Worm (Caenorhabditis elegans) whole organism, late embryonic: ENCODE data around the gene F38C2.7.

Experiments
- C38D4.7 ChIP-seq: fragments of 200-800 bp; sonication (Bioruptor generic); optimal IDR thresholded peaks from 2 replicates; lab custom pipeline; 2018; ENCODE audit warnings: mild to moderate bottlenecking, missing genetic modification characterization, moderate library complexity, missing compliant biosample characterization
- K02D7.2 ChIP-seq: sonication (generic microtip); optimal IDR thresholded peaks from 2 replicates; lab custom pipeline; 2017; ENCODE audit warnings: mild to moderate bottlenecking, missing genetic modification characterization, missing compliant biosample characterization
- K09A11.1 ChIP-seq: sonication (generic microtip); optimal IDR thresholded peaks from 2 replicates; lab custom pipeline; 2017; ENCODE audit warnings: antibody characterized with exemption, mild to moderate bottlenecking, missing genetic modification characterization, missing compliant biosample characterization; ENCODE audit not compliant: insufficient read depth
- T23F11.4 ChIP-seq: fragments of 200-800 bp; sonication (Bioruptor generic); optimal IDR thresholded peaks from 2 replicates; lab custom pipeline; 2018; ENCODE audit warnings: mild to moderate bottlenecking, missing genetic modification characterization, missing compliant biosample characterization
- Y22D7AL.16 ChIP-seq: sonication (generic microtip); optimal IDR thresholded peaks from 2 replicates; lab custom pipeline; 2016; ENCODE audit warnings: missing genetic modification characterization, missing compliant biosample characterization
- ahr-1 ChIP-seq: sonication (generic microtip); optimal IDR thresholded peaks from 2 replicates; lab custom pipeline; 2016; ENCODE audit warnings: missing genetic modification characterization, missing compliant biosample characterization
- ceh-34 ChIP-seq: sonication (generic microtip); optimal IDR thresholded peaks from 2 replicates; lab custom pipeline; 2016; ENCODE audit warnings: mild to moderate bottlenecking, missing genetic modification characterization, missing compliant biosample characterization
- ceh-48 ChIP-seq: sonication (generic microtip); optimal IDR thresholded peaks from 2 replicates; lab custom pipeline; 2016; ENCODE audit warnings: missing genetic modification characterization, inconsistent platforms, missing compliant biosample characterization
- ceh-6 ChIP-seq: fragments of 200-800 bp; sonication (Bioruptor generic); optimal IDR thresholded peaks from 2 replicates; lab custom pipeline; 2018; ENCODE audit warnings: mild to moderate bottlenecking, missing genetic modification characterization, missing compliant biosample characterization
- che-1 ChIP-seq: sonication (generic microtip); optimal IDR thresholded peaks from 2 replicates; lab custom pipeline; 2016; ENCODE audit warnings: mild to moderate bottlenecking, missing genetic modification characterization, missing compliant biosample characterization
- dmd-4 ChIP-seq: sonication (generic microtip); optimal IDR thresholded peaks from 2 replicates; lab custom pipeline; 2016; ENCODE audit warnings: borderline replicate concordance, missing genetic modification characterization, missing compliant biosample characterization
- dve-1 ChIP-seq: sonication (generic microtip); optimal IDR thresholded peaks from 2 replicates; lab custom pipeline; 2017; ENCODE audit warnings: antibody characterized with exemption, mild to moderate bottlenecking, missing genetic modification characterization, missing compliant biosample characterization
- elt-2 ChIP-seq: sonication (generic microtip); optimal IDR thresholded peaks from 2 replicates; lab custom pipeline; 2016; ENCODE audit warnings: missing genetic modification reagents, missing genetic modification characterization, missing compliant biosample characterization
- elt-4 ChIP-seq: sonication (generic microtip); optimal IDR thresholded peaks from 2 replicates; lab custom pipeline; 2016; ENCODE audit warnings: missing genetic modification characterization, missing compliant biosample characterization
- ets-4 ChIP-seq: sonication (generic microtip); optimal IDR thresholded peaks from 2 replicates; lab custom pipeline; 2016; ENCODE audit warnings: missing genetic modification characterization, missing compliant biosample characterization
- fax-1 ChIP-seq: sonication (generic microtip); optimal IDR thresholded peaks from 2 replicates; lab custom pipeline; 2016; ENCODE audit warnings: missing genotype, missing genetic modification characterization, missing compliant biosample characterization
- hlh-8 ChIP-seq: sonication (generic microtip); optimal IDR thresholded peaks from 2 replicates; lab custom pipeline; 2016; ENCODE audit warnings: missing genotype, missing genetic modification characterization, missing compliant biosample characterization
- lim-6 ChIP-seq: sonication (generic microtip); optimal IDR thresholded peaks from 2 replicates; lab custom pipeline; 2016; ENCODE audit warnings: missing genetic modification characterization, missing compliant biosample characterization
- nfya-1 ChIP-seq: sonication (generic microtip); optimal IDR thresholded peaks from 2 replicates; lab custom pipeline; 2017; ENCODE audit warnings: missing genetic modification characterization, mild to moderate bottlenecking, missing compliant biosample characterization, antibody characterized with exemption, moderate library complexity
- nhr-11 ChIP-seq: fragments of 150-350 bp; optimal IDR thresholded peaks from 2 replicates; lab custom pipeline; 2014; ENCODE audit warnings: missing biosample characterization, missing genetic modification characterization
- pat-9 ChIP-seq: fragments of 200-800 bp; sonication (Bioruptor generic); optimal IDR thresholded peaks from 2 replicates; lab custom pipeline; 2018; ENCODE audit warnings: mild to moderate bottlenecking, missing genetic modification characterization, moderate library complexity, missing compliant biosample characterization
- pax-1 ChIP-seq: fragments of 150-350 bp; optimal IDR thresholded peaks from 2 replicates; lab custom pipeline; 2014; ENCODE audit warnings: missing biosample characterization, missing genetic modification characterization
- pha-4 ChIP-seq: fragments of 150-350 bp; optimal IDR thresholded peaks from 2 replicates; lab custom pipeline; 2018; ENCODE audit warnings: missing biosample characterization, missing genetic modification reagents, missing genetic modification characterization
- pqm-1 ChIP-seq: sonication (generic microtip); optimal IDR thresholded peaks from 2 replicates; lab custom pipeline; 2016; ENCODE audit warnings: missing genetic modification characterization, missing compliant biosample characterization
- sdc-2 ChIP-seq: sonication (generic microtip); optimal IDR thresholded peaks from 2 replicates; lab custom pipeline; 2016; ENCODE audit warnings: missing genotype, missing genetic modification characterization, missing compliant biosample characterization
- sox-2 ChIP-seq: fragments of 200-800 bp; sonication (Bioruptor generic); IDR thresholded peaks from 2 replicates; pipeline ENCODE4 v1.3.6; 2022; ENCODE audit warnings: missing genetic modification reagents, missing genetic modification characterization, missing compliant biosample characterization
- sox-4 ChIP-seq: sonication (generic microtip); optimal IDR thresholded peaks from 2 replicates; lab custom pipeline; 2017; ENCODE audit warnings: mild to moderate bottlenecking, missing genetic modification characterization, inconsistent platforms, missing compliant biosample characterization
- syd-9 ChIP-seq: sonication (generic microtip); optimal IDR thresholded peaks from 2 replicates; lab custom pipeline; 2016; ENCODE audit warnings: mild to moderate bottlenecking, missing genetic modification characterization, moderate library complexity, missing compliant biosample characterization
- ttx-3 ChIP-seq: sonication (generic microtip); optimal IDR thresholded peaks from 2 replicates; lab custom pipeline; 2016; ENCODE audit warnings: missing genetic modification reagents, missing genetic modification characterization, missing compliant biosample characterization
- unc-3 ChIP-seq, 2 experiments: fragments of 200-800 bp in 1 of 2; sonication (Bioruptor generic) in 1 of 2; sonication (generic microtip) in 1 of 2; conservative IDR thresholded peaks in 1 of 2; optimal IDR thresholded peaks in 1 of 2; 2 replicates each; pipeline versions ENCODE4 v1.3.6 to Lab custom; 2016 to 2022; ENCODE audit warnings: missing compliant biosample characterization in 2 of 2, missing genetic modification characterization in 2 of 2, missing genetic modification reagents in 1 of 2
- unc-55 ChIP-seq: sonication (generic microtip); optimal IDR thresholded peaks from 2 replicates; lab custom pipeline; 2017; ENCODE audit warnings: missing biosample characterization, missing genetic modification reagents, missing genetic modification characterization
- zip-5 ChIP-seq: sonication (generic microtip); optimal IDR thresholded peaks from 2 replicates; lab custom pipeline; 2016; ENCODE audit warnings: missing genetic modification characterization, missing compliant biosample characterization
- ztf-16 ChIP-seq: sonication (generic microtip); optimal IDR thresholded peaks from 2 replicates; lab custom pipeline; 2017; ENCODE audit warnings: missing genetic modification characterization, missing compliant biosample characterization

Gene F38C2.7

DNA sequence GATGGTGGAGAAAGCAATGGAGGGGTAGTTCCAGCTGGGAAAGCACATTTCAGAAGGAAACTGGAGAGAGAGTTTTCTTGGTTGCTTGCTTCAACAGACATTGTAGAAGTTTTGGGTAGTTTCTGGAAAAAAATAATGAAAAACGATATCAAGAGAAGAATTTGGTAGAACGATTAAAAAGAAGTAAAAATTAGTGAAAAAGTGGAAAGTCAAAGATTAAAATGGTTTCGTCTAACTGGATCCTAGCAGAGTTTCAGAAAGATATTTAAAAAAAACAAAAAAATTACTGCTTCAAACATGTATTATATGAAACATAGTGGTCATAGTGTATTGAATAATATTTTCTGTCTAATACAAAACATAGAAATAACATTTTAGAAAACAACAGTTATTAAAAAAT, at the start of gene F38C2.7:
Gene F38C2.7 (minus strand): TSS at position 101 of the 400 bp plus-strand sequence.
- TF ChIP-seq Y22D7AL.16 (tag; lab: Kevin White, UChicago) (no peak), pqm-1 (no peak)

DNA sequence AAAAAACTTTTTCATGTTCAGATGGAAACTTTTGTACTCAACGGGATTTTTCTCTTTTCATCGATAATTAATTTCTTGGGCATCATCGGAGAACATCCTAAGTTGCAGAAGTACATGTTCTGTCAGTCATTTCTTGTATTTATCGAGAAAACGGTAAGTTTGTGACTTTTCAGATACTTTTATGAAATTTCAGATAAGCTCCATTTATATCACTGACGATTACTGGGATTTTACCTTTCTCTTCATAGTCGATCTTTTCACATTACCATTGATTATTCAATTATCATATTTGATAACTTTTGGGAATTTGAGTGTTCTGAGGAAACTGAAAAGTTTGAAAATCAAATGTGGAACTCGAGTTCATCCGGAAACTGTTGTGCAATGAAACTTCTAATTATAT, 47.4 kb upstream of the F38C2.7 start, which contains the start of gene srz-105:
Gene srz-105 (plus strand): TSS at position 301 of the 400 bp plus-strand sequence.
- TF ChIP-seq pax-1 (tag; lab: Kevin White, UChicago), result no peak
- no peak for TF ChIP-seq nfya-1
- no peak for TF ChIP-seq fax-1 (tag; lab: Kevin White, UChicago)
- no peak for TF ChIP-seq hlh-8 (tag; lab: Kevin White, UChicago)
- TF ChIP-seq pat-9, result no peak
- no peak for TF ChIP-seq zip-5
- TF ChIP-seq che-1, result no peak

DNA sequence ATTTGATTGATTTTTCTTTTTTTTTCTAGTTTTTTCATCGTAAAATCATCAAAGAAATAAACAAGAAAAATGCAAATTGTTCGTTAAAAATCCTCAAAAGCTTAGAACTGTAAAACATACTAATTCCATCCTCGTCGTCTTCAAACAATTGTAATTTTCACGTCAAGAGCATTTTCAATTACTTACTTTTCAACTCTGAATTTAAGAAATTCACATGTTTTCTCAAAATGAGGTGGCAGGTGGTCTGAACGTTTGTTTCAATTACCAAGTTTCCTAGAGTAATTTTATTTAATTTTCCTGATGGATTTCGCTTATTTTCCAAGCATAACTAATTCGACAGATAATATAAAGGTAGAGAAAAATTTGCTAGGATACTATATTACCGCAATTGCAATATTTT, 46.2 kb upstream of the F38C2.7 start, which contains the start of gene srz-104:
Gene srz-104 (plus strand): TSS at position 301 of the 400 bp plus-strand sequence.
- TF ChIP-seq ttx-3 (no peak), ceh-34 (tag; lab: Kevin White, UChicago) (no peak), pax-1 (tag; lab: Kevin White, UChicago) (no peak), ceh-6 (GFP tag; lab: Kevin White, UChicago) (no peak), pha-4 (tag; lab: Kevin White, UChicago) (no peak), pat-9 (no peak), T23F11.4 (no peak)

DNA sequence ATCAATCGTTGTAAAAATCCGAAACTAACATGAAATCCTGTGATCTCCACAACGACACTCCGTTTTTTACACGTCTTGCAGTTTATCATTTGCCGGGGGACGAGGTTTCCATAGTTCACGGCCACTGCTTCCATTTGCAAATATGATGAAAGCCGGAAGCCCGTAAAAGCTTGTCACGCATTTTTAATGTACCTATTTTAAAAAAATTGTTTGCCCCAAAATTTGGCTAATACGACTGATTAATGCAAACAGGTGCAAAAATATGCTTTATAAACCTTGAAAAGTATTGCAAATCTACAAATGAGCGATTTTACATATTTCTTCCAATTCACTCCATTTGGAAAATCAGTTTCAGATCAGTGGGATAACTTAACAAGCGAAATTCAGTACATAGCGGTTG, 43.7 kb upstream of the F38C2.7 start, which contains the start of gene srz-61:
Gene srz-61 (plus strand): TSS at position 301 of the 400 bp plus-strand sequence.
- no peak for TF ChIP-seq sox-4 (tag; lab: Kevin White, UChicago)
- no peak for TF ChIP-seq elt-4
- TF ChIP-seq unc-55 (GFP tag; lab: Kevin White, UChicago), result no peak
- no peak for TF ChIP-seq ets-4 (tag; lab: Kevin White, UChicago)
- no peak for TF ChIP-seq elt-2 (tag; lab: Kevin White, UChicago)
- no peak for TF ChIP-seq lim-6 (tag; lab: Kevin White, UChicago)
- TF ChIP-seq ceh-48 (tag; lab: Kevin White, UChicago), result no peak
- no peak for TF ChIP-seq hlh-8 (tag; lab: Kevin White, UChicago)
- TF ChIP-seq nhr-11 (tag; lab: Kevin White, UChicago), result no peak
- no peak for TF ChIP-seq C38D4.7 (GFP tag; lab: Kevin White, UChicago)
- TF ChIP-seq sdc-2 (tag; lab: Kevin White, UChicago), result no peak
- TF ChIP-seq ztf-16 (tag; lab: Kevin White, UChicago), result no peak
- no peak for TF ChIP-seq sox-2 (GFP tag; lab: Robert Waterston, UW)
- no peak for TF ChIP-seq syd-9 (tag; lab: Kevin White, UChicago)
- TF ChIP-seq ahr-1, result no peak
- TF ChIP-seq K02D7.2 (tag; lab: Kevin White, UChicago), result no peak

DNA sequence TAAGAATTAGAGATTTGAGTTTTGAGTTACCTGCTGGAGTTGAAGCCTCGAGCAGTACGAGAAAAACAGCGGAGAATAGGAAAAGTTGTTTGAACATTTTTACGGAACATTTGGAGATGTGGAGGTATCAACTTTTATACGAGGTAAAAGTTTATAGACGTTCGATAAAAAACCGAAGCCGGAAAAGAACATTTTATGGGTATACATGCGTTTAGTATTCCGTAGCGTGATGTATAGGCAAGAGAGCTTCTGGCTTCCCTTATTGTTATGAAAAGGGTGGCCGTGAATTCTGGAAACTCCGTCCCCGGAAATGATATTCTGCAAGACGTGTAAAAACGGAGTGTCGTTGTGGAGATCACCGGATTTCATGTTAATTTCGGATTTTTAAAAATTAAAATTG, 43.2 kb upstream of the F38C2.7 start, which contains the start of gene K03D3.5:
Gene K03D3.5 (minus strand): TSS at position 101 of the 400 bp plus-strand sequence.
- no peak for TF ChIP-seq pha-4 (tag; lab: Kevin White, UChicago)
- TF ChIP-seq pat-9, result no peak
- no peak for TF ChIP-seq Y22D7AL.16 (tag; lab: Kevin White, UChicago)
- no peak for TF ChIP-seq unc-55 (GFP tag; lab: Kevin White, UChicago)
- TF ChIP-seq lim-6 (tag; lab: Kevin White, UChicago), result no peak
- no peak for TF ChIP-seq dmd-4
- TF ChIP-seq K09A11.1 (tag; lab: Kevin White, UChicago), result no peak
- TF ChIP-seq sdc-2 (tag; lab: Kevin White, UChicago), result no peak
- no peak for TF ChIP-seq elt-2 (tag; lab: Kevin White, UChicago)
- no peak for TF ChIP-seq sox-4 (tag; lab: Kevin White, UChicago)
- no peak for TF ChIP-seq nhr-11 (tag; lab: Kevin White, UChicago)
- TF ChIP-seq unc-3 (GFP tag; conservative IDR thresholded peaks at IDR 0.05; lab: Robert Waterston, UW), result no peak
- TF ChIP-seq unc-3 (tag; optimal IDR thresholded peaks at IDR 0.05; lab: Kevin White, UChicago), result no peak
- no peak for TF ChIP-seq dve-1 (tag; lab: Kevin White, UChicago)
- no peak for TF ChIP-seq ahr-1
